Worm (Caenorhabditis elegans): Measurements from ENCODE around the gene txt-14.

DNA sequence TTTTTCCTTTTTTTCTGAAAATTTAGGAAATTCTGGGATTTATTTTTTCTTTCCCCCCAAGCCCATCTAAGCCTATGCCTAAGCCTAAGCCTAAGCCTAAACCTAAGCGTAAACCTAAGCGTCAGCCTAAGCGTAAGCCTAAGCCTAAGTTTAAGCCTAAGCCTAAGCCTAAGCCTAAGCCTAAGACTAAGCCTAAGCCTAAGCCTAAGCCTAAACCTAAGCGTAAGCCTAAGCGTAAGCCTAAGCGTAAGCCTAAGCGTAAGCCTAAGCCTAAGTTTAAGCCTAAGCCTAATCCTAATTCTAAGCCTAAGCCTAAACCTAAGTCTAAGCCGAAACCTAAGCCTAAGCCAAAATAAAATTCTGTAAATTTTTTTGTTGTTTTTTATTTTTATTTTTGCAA, 5.5 kb downstream of the txt-14 start:
- no peak for TF ChIP-seq cog-1 (tag; optimal IDR thresholded peaks at IDR 0.05)
- peak; percentile 81 for TF ChIP-seq ztf-29 (GFP tag; IDR thresholded peaks at IDR 0.05)
- TF ChIP-seq ztf-23 (GFP tag; IDR thresholded peaks at IDR 0.05), result no peak
- no peak for TF ChIP-seq med-1 (GFP tag; optimal IDR thresholded peaks at IDR 0.05; ENCODE audit: insufficient read depth)
- TF ChIP-seq flt-1 (GFP tag; IDR thresholded peaks at IDR 0.05), result no peak
